Fruit fly (Drosophila melanogaster) whole organism, embryonic: Measurements from ENCODE around the gene velo.

Experiments used
- Bgb ChIP-seq: fragments of 200-800 bp; sonication (Bioruptor generic); IDR thresholded peaks from 2 replicates; pipeline ENCODE4 v1.3.6; 2022; ENCODE audit warnings: missing biosample characterization, missing genetic modification characterization; ENCODE audit not compliant: partially characterized antibody
- CG10274 ChIP-seq: fragments of 200-800 bp; sonication (Bioruptor generic); optimal IDR thresholded peaks from 3 replicates; lab custom pipeline; 2017; ENCODE audit warnings: missing biosample characterization, mild to moderate bottlenecking, missing genetic modification characterization
- CG12104 ChIP-seq: fragments of 200-800 bp; sonication (Bioruptor generic); optimal IDR thresholded peaks from 3 replicates; lab custom pipeline; 2016; ENCODE audit warnings: missing biosample characterization, missing genetic modification characterization
- CG12391 ChIP-seq: fragments of 200-800 bp; sonication (Bioruptor generic); optimal IDR thresholded peaks from 3 replicates; lab custom pipeline; 2018; ENCODE audit warnings: missing biosample characterization, mild to moderate bottlenecking, missing genetic modification characterization, moderate library complexity
- CG13775 ChIP-seq: fragments of 200-800 bp; sonication (Bioruptor generic); optimal IDR thresholded peaks from 3 replicates; lab custom pipeline; 2017; ENCODE audit warnings: missing biosample characterization, mild to moderate bottlenecking, missing genetic modification characterization
- CG14441 ChIP-seq: fragments of 200-800 bp; sonication (Bioruptor generic); IDR thresholded peaks from 2 replicates; pipeline ENCODE4 v1.3.6; 2022; ENCODE audit warnings: missing biosample characterization, missing genetic modification characterization
- CG15696 ChIP-seq: fragments of 200-800 bp; sonication (Bioruptor generic); optimal IDR thresholded peaks from 2 replicates; lab custom pipeline; 2019; ENCODE audit warnings: missing biosample characterization, mild to moderate bottlenecking, missing genetic modification characterization, moderate library complexity
- CG16779 ChIP-seq: fragments of 200-800 bp; sonication (Bioruptor generic); IDR thresholded peaks from 2 replicates; pipeline ENCODE4 v1.3.6; 2022; ENCODE audit warnings: missing biosample characterization, missing genetic modification characterization
- CG16813 ChIP-seq: fragments of 200-800 bp; sonication (Bioruptor generic); IDR thresholded peaks from 3 replicates; pipeline ENCODE4 v1.3.6; 2022; ENCODE audit warnings: missing biosample characterization, missing genetic modification characterization; ENCODE audit not compliant: partially characterized antibody
- CG17385 ChIP-seq: fragments of 200-800 bp; sonication (Bioruptor generic); optimal IDR thresholded peaks from 3 replicates; lab custom pipeline; 2018; ENCODE audit warnings: missing biosample characterization, mild to moderate bottlenecking, missing genetic modification characterization
- CG17802 ChIP-seq: fragments of 200-800 bp; sonication (Bioruptor generic); optimal IDR thresholded peaks from 2 replicates; lab custom pipeline; 2018; ENCODE audit warnings: missing biosample characterization, mild to moderate bottlenecking, missing genetic modification characterization, moderate library complexity
- CG1792 ChIP-seq: fragments of 200-800 bp; sonication (Bioruptor generic); optimal IDR thresholded peaks from 2 replicates; lab custom pipeline; 2016; ENCODE audit warnings: missing biosample characterization, missing genetic modification characterization
- CG18599 ChIP-seq: fragments of 200-800 bp; sonication (Bioruptor generic); optimal IDR thresholded peaks from 3 replicates; lab custom pipeline; 2017; ENCODE audit warnings: missing biosample characterization, missing genetic modification characterization, mild to moderate bottlenecking, moderate library complexity, missing genetic modification reagents
- CG2129 ChIP-seq: fragments of 200-800 bp; sonication (Bioruptor generic); IDR thresholded peaks from 2 replicates; pipeline ENCODE4 v1.3.6; 2022; ENCODE audit warnings: missing biosample characterization, missing genetic modification characterization; ENCODE audit not compliant: partially characterized antibody
- CG30403 ChIP-seq: fragments of 200-800 bp; sonication (Bioruptor generic); optimal IDR thresholded peaks from 3 replicates; lab custom pipeline; 2016; ENCODE audit warnings: missing biosample characterization, missing genetic modification characterization
- CG3163 ChIP-seq: fragments of 200-800 bp; sonication (Bioruptor generic); optimal IDR thresholded peaks from 3 replicates; lab custom pipeline; 2016; ENCODE audit warnings: missing biosample characterization, missing genetic modification characterization
- CG33557 ChIP-seq: fragments of 200-800 bp; sonication (Bioruptor generic); optimal IDR thresholded peaks from 2 replicates; lab custom pipeline; 2019; ENCODE audit warnings: missing biosample characterization, mild to moderate bottlenecking, missing genetic modification characterization, moderate library complexity
- CG43689 ChIP-seq: fragments of 200-800 bp; sonication (Bioruptor generic); IDR thresholded peaks from 2 replicates; pipeline ENCODE4 v1.3.6; 2022; ENCODE audit warnings: missing biosample characterization, missing genetic modification characterization
- CG6791 ChIP-seq: fragments of 200-800 bp; sonication (Bioruptor generic); IDR thresholded peaks from 3 replicates; pipeline ENCODE4 v1.3.6; 2022; ENCODE audit warnings: missing biosample characterization, missing genetic modification characterization; ENCODE audit not compliant: partially characterized antibody
- CG6813 ChIP-seq: fragments of 200-800 bp; sonication (Bioruptor generic); optimal IDR thresholded peaks from 2 replicates; lab custom pipeline; 2017; ENCODE audit warnings: missing biosample characterization, missing genetic modification characterization, mild to moderate bottlenecking, moderate library complexity, missing genetic modification reagents
- CG7271 ChIP-seq: fragments of 200-800 bp; sonication (Bioruptor generic); optimal IDR thresholded peaks from 2 replicates; lab custom pipeline; 2018; ENCODE audit warnings: missing biosample characterization, mild to moderate bottlenecking, missing genetic modification characterization, moderate library complexity
- CG7928 ChIP-seq: fragments of 200-800 bp; sonication (Bioruptor generic); optimal IDR thresholded peaks from 2 replicates; lab custom pipeline; 2017; ENCODE audit warnings: missing biosample characterization, mild to moderate bottlenecking, missing genetic modification characterization
- Dip3 ChIP-seq: fragments of 200-800 bp; sonication (Bioruptor generic); optimal IDR thresholded peaks from 3 replicates; lab custom pipeline; 2016; ENCODE audit warnings: missing biosample characterization, missing genetic modification characterization
- HHEX ChIP-seq: fragments of 200-800 bp; sonication (Bioruptor generic); optimal IDR thresholded peaks from 3 replicates; lab custom pipeline; 2017; ENCODE audit warnings: missing biosample characterization, mild to moderate bottlenecking, missing genetic modification characterization, missing genetic modification reagents
- Jarid2 ChIP-seq: fragments of 200-800 bp; sonication (Bioruptor generic); optimal IDR thresholded peaks from 3 replicates; lab custom pipeline; 2017; ENCODE audit warnings: mild to moderate bottlenecking, missing biosample characterization, missing genetic modification reagents, missing genetic modification characterization
- Lhr ChIP-seq: fragments of 200-800 bp; sonication (Bioruptor generic); optimal IDR thresholded peaks from 3 replicates; lab custom pipeline; 2017; ENCODE audit warnings: mild to moderate bottlenecking, missing biosample characterization, missing genetic modification reagents, missing genetic modification characterization
- NK7.1 ChIP-seq: fragments of 200-800 bp; sonication (Bioruptor generic); optimal IDR thresholded peaks from 3 replicates; lab custom pipeline; 2016; ENCODE audit warnings: missing biosample characterization, missing genetic modification characterization
- Nf-YC ChIP-seq: fragments of 200-800 bp; optimal IDR thresholded peaks from 3 replicates; lab custom pipeline; 2019; ENCODE audit warnings: missing biosample characterization, mild to moderate bottlenecking, missing genetic modification characterization, moderate library complexity
- Oli ChIP-seq: fragments of 200-800 bp; sonication (Bioruptor generic); optimal IDR thresholded peaks from 2 replicates; lab custom pipeline; 2018; ENCODE audit warnings: missing biosample characterization, mild to moderate bottlenecking, missing genetic modification characterization, moderate library complexity
- Six4 ChIP-seq: fragments of 200-800 bp; sonication (Bioruptor generic); optimal IDR thresholded peaks from 2 replicates; lab custom pipeline; 2016; ENCODE audit warnings: missing biosample characterization, missing genetic modification characterization
- Stat92E ChIP-seq, 3 experiments: fragments of >200 bp in 2 of 3; fragments of 200-800 bp in 1 of 3; sonication (Bioruptor generic) in 1 of 3; optimal IDR thresholded peaks; 2 replicates each; lab custom pipeline; 2017 to 2019; ENCODE audit warnings: missing biosample characterization in 3 of 3, missing genetic modification characterization in 3 of 3, mild to moderate bottlenecking in 1 of 3, moderate library complexity in 1 of 3
- Trl ChIP-seq, 3 experiments: fragments of >200 bp in 2 of 3; fragments of 200-800 bp in 1 of 3; sonication (Bioruptor generic) in 1 of 3; optimal IDR thresholded peaks; 2 replicates in 1 of 3; 3 replicates in 2 of 3; lab custom pipeline; 2016 to 2017; ENCODE audit warnings: missing biosample characterization in 1 of 3, missing genetic modification characterization in 1 of 3
- Vsx1 ChIP-seq: fragments of 200-800 bp; sonication (Bioruptor generic); optimal IDR thresholded peaks from 2 replicates; lab custom pipeline; 2017; ENCODE audit warnings: missing biosample characterization, mild to moderate bottlenecking, missing genetic modification characterization, missing genetic modification reagents
- ab ChIP-seq: fragments of 200-800 bp; sonication (Bioruptor generic); optimal IDR thresholded peaks from 2 replicates; lab custom pipeline; 2016; ENCODE audit warnings: missing biosample characterization, missing genetic modification characterization
- ac ChIP-seq: fragments of 200-800 bp; sonication (Bioruptor generic); optimal IDR thresholded peaks from 3 replicates; lab custom pipeline; 2017; ENCODE audit warnings: missing biosample characterization, mild to moderate bottlenecking, missing genetic modification characterization
- amos ChIP-seq: fragments of 200-800 bp; sonication (Bioruptor generic); IDR thresholded peaks from 2 replicates; pipeline ENCODE4 v1.3.6; 2022; ENCODE audit warnings: missing biosample characterization, missing genetic modification characterization; ENCODE audit not compliant: partially characterized antibody
- bab2 ChIP-seq: fragments of 200-800 bp; sonication (Bioruptor generic); optimal IDR thresholded peaks from 2 replicates; lab custom pipeline; 2016; ENCODE audit warnings: missing biosample characterization, missing genetic modification characterization
- bsh ChIP-seq, 2 experiments: fragments of 200-800 bp; sonication (Bioruptor generic); optimal IDR thresholded peaks; 2 replicates each; lab custom pipeline; 2017 to 2018; ENCODE audit warnings: mild to moderate bottlenecking in 2 of 2, missing biosample characterization in 2 of 2, missing genetic modification characterization in 2 of 2, moderate library complexity in 1 of 2
- cas ChIP-seq: fragments of 200-800 bp; sonication (Bioruptor generic); IDR thresholded peaks from 2 replicates; pipeline ENCODE4 v1.3.6; 2022; ENCODE audit warnings: missing biosample characterization, missing genetic modification characterization
- fd102C ChIP-seq: fragments of 200-800 bp; sonication (Bioruptor generic); optimal IDR thresholded peaks from 2 replicates; lab custom pipeline; 2018; ENCODE audit warnings: missing biosample characterization, mild to moderate bottlenecking, missing genetic modification characterization, moderate library complexity
- gt ChIP-seq: fragments of 200-800 bp; sonication (Bioruptor generic); IDR thresholded peaks from 2 replicates; pipeline ENCODE4 v1.3.6; 2022; ENCODE audit warnings: missing biosample characterization, missing genetic modification characterization
- lab ChIP-seq: fragments of 200-800 bp; sonication (Bioruptor generic); optimal IDR thresholded peaks from 3 replicates; lab custom pipeline; 2017; ENCODE audit warnings: missing biosample characterization, missing genetic modification characterization, mild to moderate bottlenecking, moderate library complexity, missing genetic modification reagents
- lmd ChIP-seq: fragments of 200-800 bp; sonication (Bioruptor generic); IDR thresholded peaks from 2 replicates; pipeline ENCODE4 v1.3.6; 2022; ENCODE audit warnings: missing biosample characterization, missing genetic modification characterization
- otp ChIP-seq: fragments of 200-800 bp; sonication (Bioruptor generic); IDR thresholded peaks from 3 replicates; pipeline ENCODE4, ENCODE4 v1.3.6; 2022; ENCODE audit warnings: missing biosample characterization, missing genetic modification characterization
- phol ChIP-seq: fragments of 200-800 bp; sonication (Bioruptor generic); optimal IDR thresholded peaks from 3 replicates; lab custom pipeline; 2018; ENCODE audit warnings: missing biosample characterization, mild to moderate bottlenecking, missing genetic modification characterization, moderate library complexity
- slbo ChIP-seq: fragments of 200-800 bp; sonication (Bioruptor generic); IDR thresholded peaks from 2 replicates; pipeline ENCODE4 v1.3.6; 2022; ENCODE audit warnings: missing biosample characterization, missing genetic modification characterization
- tll ChIP-seq, 2 experiments: fragments of 200-800 bp in 1 of 2; fragments of >200 bp in 1 of 2; sonication (Bioruptor generic) in 1 of 2; optimal IDR thresholded peaks; 2 replicates each; lab custom pipeline; 2017 to 2019; ENCODE audit warnings: missing biosample characterization in 2 of 2, missing genetic modification characterization in 2 of 2, mild to moderate bottlenecking in 1 of 2, moderate library complexity in 1 of 2

Gene velo

dm6 chr3L:6742110-6742718 is 10.3 kb downstream of the velo start (continued):
- TF ChIP-seq CG6791 = peak; percentile 65
- TF ChIP-seq Trl (optimal IDR thresholded peaks at IDR 0.05; lab: Kevin White, UChicago) = no peak
- TF ChIP-seq Trl (GFP tag; optimal IDR thresholded peaks at IDR 0.05; lab: Kevin White, UChicago) = peak; percentile 3
- no peak for TF ChIP-seq bsh (GFP tag; optimal IDR thresholded peaks at IDR 0.05; lab: Kevin White, UChicago)
- no peak for TF ChIP-seq CG10274 (GFP tag; lab: Kevin White, UChicago)
- TF ChIP-seq Jarid2 = no peak
- peak; percentile 6 for TF ChIP-seq CG6813 (GFP tag; lab: Kevin White, UChicago)
- no peak for TF ChIP-seq CG16779 (GFP tag; lab: Robert Waterston, UW)
- peak; percentile 54 for TF ChIP-seq ab (GFP tag; lab: Kevin White, UChicago)
- TF ChIP-seq phol = no peak
- TF ChIP-seq Vsx1 = no peak
- no peak for TF ChIP-seq cas (GFP tag; lab: Robert Waterston, UW)
- no peak for TF ChIP-seq CG30403
- TF ChIP-seq CG12391 (tag; lab: Kevin White, UChicago) = no peak
- no peak for TF ChIP-seq HHEX (GFP tag; lab: Kevin White, UChicago)
- no peak for TF ChIP-seq CG7271 (tag; lab: Kevin White, UChicago)
- no peak for TF ChIP-seq Lhr (GFP tag; lab: Kevin White, UChicago)
- no peak for TF ChIP-seq CG2129
- no peak for TF ChIP-seq CG14441 (GFP tag; lab: Robert Waterston, UW)
- peak; percentile 93 for TF ChIP-seq Nf-YC
- TF ChIP-seq CG15696 (tag; lab: Kevin White, UChicago) = no peak
- no peak for TF ChIP-seq CG17802 (tag; lab: Kevin White, UChicago)
- TF ChIP-seq Dip3 (GFP tag; lab: Kevin White, UChicago) = no peak
- TF ChIP-seq CG17385 (GFP tag; lab: Kevin White, UChicago) = no peak
- no peak for TF ChIP-seq Stat92E (GFP tag; optimal IDR thresholded peaks at IDR 0.05; lab: Kevin White, UChicago)
- TF ChIP-seq ac (GFP tag; lab: Kevin White, UChicago) = no peak
- TF ChIP-seq amos (GFP tag; lab: Robert Waterston, UW) = peak; percentile 39; the same call in 1 of the 2 replicates
- TF ChIP-seq NK7.1 (GFP tag; lab: Kevin White, UChicago) = no peak
- TF ChIP-seq CG12104 (GFP tag; lab: Kevin White, UChicago) = no peak
- TF ChIP-seq lab (GFP tag; lab: Kevin White, UChicago) = no peak
- TF ChIP-seq CG1792 (GFP tag; lab: Kevin White, UChicago) = no peak
- no peak for TF ChIP-seq CG43689 (GFP tag; lab: Robert Waterston, UW)
- no peak for TF ChIP-seq Oli (tag; lab: Kevin White, UChicago)
- TF ChIP-seq CG18599 (GFP tag; lab: Kevin White, UChicago) = no peak
- TF ChIP-seq gt (GFP tag; lab: Robert Waterston, UW) = no peak
- no peak for TF ChIP-seq CG13775 (GFP tag; lab: Kevin White, UChicago)
- TF ChIP-seq bab2 (GFP tag; lab: Kevin White, UChicago) = no peak
- TF ChIP-seq CG16813 (GFP tag; lab: Robert Waterston, UW) = 0 out of 3 replicates have a peak, but pooled peaks have one; percentile 18
- peak; percentile 41; the same call in 1 of the 2 replicates for TF ChIP-seq Bgb (GFP tag; lab: Robert Waterston, UW)
- no peak for TF ChIP-seq Six4 (GFP tag; lab: Kevin White, UChicago)
- peak; percentile 35; the same call in 1 of the 2 replicates for TF ChIP-seq slbo (GFP tag; lab: Robert Waterston, UW)
- no peak for TF ChIP-seq lmd (GFP tag; lab: Robert Waterston, UW)
- TF ChIP-seq tll (GFP tag; optimal IDR thresholded peaks at IDR 0.05; lab: Kevin White, UChicago) = peak; percentile 68 to 72
- no peak for TF ChIP-seq CG7928 (GFP tag; lab: Kevin White, UChicago)
- TF ChIP-seq fd102C = no peak
- no peak for TF ChIP-seq otp
- TF ChIP-seq CG3163 (GFP tag; lab: Kevin White, UChicago) = peak; percentile 7
- no peak for TF ChIP-seq CG33557 (GFP tag; lab: Kevin White, UChicago)
